Worm (Caenorhabditis elegans) whole organism, L4 larva: ENCODE measurements around the gene F32D1.11.
A peak's percentile ranks its signal among the peaks of the same experiment; 100 is the strongest.

Source experiments
- F10B5.3 ChIP-seq: sonication (generic microtip); optimal IDR thresholded peaks from 2 replicates; lab custom pipeline; 2016; ENCODE audit warnings: mild to moderate bottlenecking, missing genetic modification characterization, missing compliant biosample characterization
- F44E2.7 ChIP-seq: fragments of 200-800 bp; sonication (Bioruptor generic); IDR thresholded peaks from 2 replicates; pipeline ENCODE4 v2.1.2; 2022; ENCODE audit warnings: missing genetic modification characterization, missing compliant biosample characterization
- Y75B8A.6 ChIP-seq: fragments of 200-800 bp; sonication (Bioruptor generic); IDR thresholded peaks from 2 replicates; pipeline ENCODE4 v1.3.6; 2022; ENCODE audit warnings: missing genetic modification reagents, missing genetic modification characterization, missing compliant biosample characterization
- ZK546.5 ChIP-seq, 2 experiments: sonication (generic microtip); optimal IDR thresholded peaks; 2 replicates each; lab custom pipeline; 2017; ENCODE audit warnings: missing biosample characterization in 2 of 2, missing genetic modification characterization in 2 of 2
- aha-1 ChIP-seq: fragments of 150-350 bp; peaks from one replicate; lab custom pipeline; 2014; ENCODE audit warnings: missing biosample characterization, missing genetic modification characterization
- ama-1 ChIP-seq: fragments of 150-350 bp; optimal IDR thresholded peaks from 2 replicates; lab custom pipeline; 2014; ENCODE audit warnings: inconsistent platforms, mixed read lengths
- arid-1 ChIP-seq: fragments of 200-800 bp; sonication (Bioruptor generic); conservative IDR thresholded peaks from 2 replicates; pipeline ENCODE4 v1.3.6; 2022; ENCODE audit warnings: missing genetic modification reagents, missing genetic modification characterization, missing compliant biosample characterization
- attf-4 ChIP-seq: sonication (generic microtip); optimal IDR thresholded peaks from 3 replicates; lab custom pipeline; 2017; ENCODE audit warnings: missing biosample characterization, missing genetic modification characterization
- ceh-28 ChIP-seq: fragments of 150-350 bp; optimal IDR thresholded peaks from 2 replicates; lab custom pipeline; 2014; ENCODE audit warnings: missing biosample characterization, missing genetic modification reagents, missing genetic modification characterization
- ces-1 ChIP-seq: fragments of 150-350 bp; sonication (generic microtip); optimal IDR thresholded peaks from 4 replicates; lab custom pipeline; 2014; ENCODE audit warnings: missing biosample characterization, missing genetic modification reagents, missing genetic modification characterization
- egl-27 ChIP-seq: sonication (generic microtip); optimal IDR thresholded peaks from 3 replicates; lab custom pipeline; 2017; ENCODE audit warnings: missing biosample characterization, missing genetic modification reagents, missing genetic modification characterization
- egl-43 ChIP-seq: fragments of 200-800 bp; sonication (Bioruptor generic); IDR thresholded peaks from 2 replicates; pipeline ENCODE4 v1.3.6; 2022; ENCODE audit warnings: missing genetic modification reagents, missing genetic modification characterization, missing compliant biosample characterization
- fkh-10 ChIP-seq: fragments of 150-350 bp; optimal IDR thresholded peaks from 2 replicates; lab custom pipeline; 2014; ENCODE audit warnings: missing biosample characterization, missing genetic modification reagents, missing genetic modification characterization
- fos-1 ChIP-seq: fragments of 150-350 bp; optimal IDR thresholded peaks from 2 replicates; lab custom pipeline; 2014; ENCODE audit warnings: missing biosample characterization, missing genetic modification characterization
- hif-1 ChIP-seq, 2 experiments: sonication (generic microtip); optimal IDR thresholded peaks; 2 replicates each; lab custom pipeline; 2016 to 2017; ENCODE audit warnings: missing compliant biosample characterization in 2 of 2, missing genetic modification characterization in 2 of 2, missing genetic modification reagents in 2 of 2, missing genotype in 2 of 2, mild to moderate bottlenecking in 1 of 2
- lim-7 ChIP-seq: fragments of 200-800 bp; sonication (Bioruptor generic); IDR thresholded peaks from 2 replicates; pipeline ENCODE4 v1.3.6; 2022; ENCODE audit warnings: missing genetic modification characterization, missing compliant biosample characterization
- lin-1 ChIP-seq: fragments of 200-800 bp; sonication (Bioruptor generic); IDR thresholded peaks from 2 replicates; pipeline ENCODE4 v1.3.6; 2022; ENCODE audit warnings: missing genetic modification reagents, missing genetic modification characterization, missing compliant biosample characterization
- lir-3 ChIP-seq: sonication (generic microtip); optimal IDR thresholded peaks from 2 replicates; lab custom pipeline; 2016; ENCODE audit warnings: mild to moderate bottlenecking, missing genetic modification characterization, missing compliant biosample characterization
- lsy-2 ChIP-seq, 2 experiments: fragments of 150-350 bp in 1 of 2; sonication (generic microtip) in 1 of 2; optimal IDR thresholded peaks; 2 replicates each; lab custom pipeline; 2014 to 2017; ENCODE audit warnings: missing biosample characterization in 2 of 2, missing genetic modification characterization in 2 of 2
- madf-5 ChIP-seq, 2 experiments: fragments of 200-800 bp; sonication (Bioruptor generic); IDR thresholded peaks; 2 replicates each; pipeline ENCODE4 v1.3.6; 2022; ENCODE audit warnings: missing compliant biosample characterization in 2 of 2, missing genetic modification characterization in 2 of 2
- mxl-3 ChIP-seq: fragments of 200-800 bp; sonication (Bioruptor generic); optimal IDR thresholded peaks from 2 replicates; lab custom pipeline; 2018; ENCODE audit warnings: mild to moderate bottlenecking, missing genetic modification characterization, missing compliant biosample characterization
- nhr-11 ChIP-seq: fragments of 150-350 bp; optimal IDR thresholded peaks from 2 replicates; lab custom pipeline; 2014; ENCODE audit warnings: missing biosample characterization, missing genetic modification characterization
- nhr-25 ChIP-seq: sonication (generic microtip); optimal IDR thresholded peaks from 2 replicates; lab custom pipeline; 2017; ENCODE audit warnings: missing genetic modification characterization, mild to moderate bottlenecking, missing compliant biosample characterization, antibody characterized with exemption, moderate library complexity, borderline replicate concordance; ENCODE audit not compliant: insufficient read depth
- nhr-42 ChIP-seq: fragments of 200-800 bp; sonication (Bioruptor generic); IDR thresholded peaks from 2 replicates; pipeline ENCODE4 v1.3.6; 2022; ENCODE audit warnings: missing genetic modification characterization, missing compliant biosample characterization
- php-3 ChIP-seq: fragments of 200-800 bp; sonication (Bioruptor generic); IDR thresholded peaks from 2 replicates; pipeline ENCODE4 v1.3.6; 2022; ENCODE audit warnings: missing genetic modification reagents, missing genetic modification characterization, missing compliant biosample characterization
- set-16 ChIP-seq: fragments of 200-800 bp; sonication (Bioruptor generic); IDR thresholded peaks from 2 replicates; pipeline ENCODE4 v1.3.6; 2022; ENCODE audit warnings: missing genetic modification reagents, missing genetic modification characterization, missing compliant biosample characterization
- unc-130 ChIP-seq: sonication (generic microtip); optimal IDR thresholded peaks from 2 replicates; lab custom pipeline; 2016; ENCODE audit warnings: missing genetic modification reagents, missing genetic modification characterization, missing compliant biosample characterization
- unc-62 ChIP-seq, 3 experiments: fragments of 150-350 bp in 1 of 3; sonication (generic microtip); optimal IDR thresholded peaks in 2 of 3; peaks in 1 of 3; 1 replicate in 1 of 3; 2 replicates in 2 of 3; lab custom pipeline; 2014 to 2017; ENCODE audit warnings: missing biosample characterization in 3 of 3, missing genetic modification characterization in 3 of 3, missing genetic modification reagents in 3 of 3, missing genotype in 1 of 3
- vab-7 ChIP-seq: fragments of 200-800 bp; sonication (Bioruptor generic); IDR thresholded peaks from 2 replicates; pipeline ENCODE4 v1.3.6; 2022; ENCODE audit warnings: missing genetic modification reagents, missing genetic modification characterization, missing compliant biosample characterization
- zag-1 ChIP-seq: fragments of 150-350 bp; optimal IDR thresholded peaks from 2 replicates; lab custom pipeline; 2014; ENCODE audit warnings: missing biosample characterization, missing genetic modification characterization
- zfp-3 ChIP-seq: fragments of 200-800 bp; sonication (Bioruptor generic); conservative IDR thresholded peaks from 2 replicates; pipeline ENCODE4 v1.3.6; 2022; ENCODE audit warnings: missing genetic modification reagents, missing genetic modification characterization, missing compliant biosample characterization
- ztf-7 ChIP-seq: fragments of 150-350 bp; optimal IDR thresholded peaks from 2 replicates; lab custom pipeline; 2014; ENCODE audit warnings: missing biosample characterization, missing genetic modification characterization

Gene F32D1.11

ce11 chrV:4398884-4399283, 32.5 kb upstream of the F32D1.11 start:
- TF ChIP-seq set-16 (GFP tag; lab: Robert Waterston, UW) = peak; percentile 61; the same call in 1 of the 2 replicates
- TF ChIP-seq ZK546.5 (tag; optimal IDR thresholded peaks at IDR 0.05; lab: Kevin White, UChicago) = no peak
- no peak for TF ChIP-seq egl-43 (GFP tag; lab: Robert Waterston, UW)
- no peak for TF ChIP-seq madf-5 (GFP tag; IDR thresholded peaks at IDR 0.05; lab: Robert Waterston, UW)

ce11 chrV:4398127-4398526, 31.8 kb upstream of the F32D1.11 start:
- peak; percentile 93 for TF ChIP-seq aha-1 (tag; lab: Kevin White, UChicago)
- no peak for TF ChIP-seq unc-130 (GFP tag; lab: Kevin White, UChicago)

DNA sequence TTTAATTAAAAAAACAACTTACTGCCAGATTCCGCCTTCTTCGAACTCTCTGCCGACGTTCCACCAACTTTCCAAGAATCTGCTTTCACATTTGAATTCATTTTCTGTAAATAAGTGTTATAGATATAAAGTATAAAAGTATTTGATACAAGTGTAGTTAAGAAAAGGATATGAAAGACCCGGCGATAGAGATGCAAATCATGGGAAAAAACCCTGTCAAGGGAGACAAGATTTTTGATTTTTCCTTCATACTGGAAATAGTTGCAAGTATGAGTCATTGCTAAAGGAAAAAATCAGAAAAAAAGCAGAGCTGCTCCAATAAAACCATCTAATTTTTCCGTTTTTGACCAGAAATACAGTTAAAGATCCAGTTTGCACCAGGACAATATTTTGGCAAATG, 29.9 kb upstream of the F32D1.11 start, which contains the start of gene F13A2.3:
F13A2.3 (minus strand) TSS at position 101 of the 400 bp plus-strand sequence.
- TF ChIP-seq vab-7 (GFP tag; lab: Robert Waterston, UW) (no peak), F44E2.7 (GFP tag; lab: Robert Waterston, UW) (no peak), ZK546.5 (tag; optimal IDR thresholded peaks at IDR 0.05; lab: Kevin White, UChicago) (no peak), fos-1 (tag; lab: Kevin White, UChicago) (no peak), lsy-2 (tag; optimal IDR thresholded peaks at IDR 0.05; lab: Kevin White, UChicago) (no peak), arid-1 (GFP tag; lab: Robert Waterston, UW) (no peak), Y75B8A.6 (GFP tag; lab: Robert Waterston, UW) (no peak), lim-7 (GFP tag; lab: Robert Waterston, UW) (no peak), zfp-3 (GFP tag; lab: Robert Waterston, UW) (no peak), zag-1 (no peak), php-3 (GFP tag; lab: Robert Waterston, UW) (no peak), ces-1 (GFP tag; lab: Kevin White, UChicago) (no peak)
- TF ChIP-seq, all 104 proteins: peak for 0

DNA sequence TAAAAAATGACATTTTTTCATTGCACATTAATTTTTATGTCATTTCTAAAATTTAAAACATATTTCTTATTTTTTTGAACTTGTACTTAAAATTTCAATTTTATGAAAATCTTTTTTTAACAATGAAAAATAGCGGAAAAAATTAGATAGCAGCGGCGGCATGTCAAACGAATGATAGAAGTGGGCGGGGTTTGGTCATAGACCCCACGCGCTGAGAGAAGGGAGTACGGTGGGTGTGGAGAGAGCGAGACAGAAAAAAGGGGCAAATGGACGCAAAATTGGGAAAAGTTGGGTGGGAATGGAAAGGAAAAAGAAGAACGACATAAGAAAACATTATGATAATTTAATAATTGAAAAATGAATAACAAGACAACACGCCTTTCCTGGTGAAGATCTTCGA, 21.6 kb upstream of the F32D1.11 start:
- no peak for TF ChIP-seq lir-3 (tag; lab: Kevin White, UChicago)
- TF ChIP-seq ceh-28 (tag; lab: Kevin White, UChicago) = no peak
- TF ChIP-seq mxl-3 = no peak
- TF ChIP-seq unc-62 (GFP tag; optimal IDR thresholded peaks at IDR 0.05 in 1 of 2; lab: Kevin White, UChicago) = no peak
- TF ChIP-seq unc-62 (tag; optimal IDR thresholded peaks at IDR 0.05; lab: Kevin White, UChicago) = no peak
- no peak for TF ChIP-seq set-16 (GFP tag; lab: Robert Waterston, UW)

DNA sequence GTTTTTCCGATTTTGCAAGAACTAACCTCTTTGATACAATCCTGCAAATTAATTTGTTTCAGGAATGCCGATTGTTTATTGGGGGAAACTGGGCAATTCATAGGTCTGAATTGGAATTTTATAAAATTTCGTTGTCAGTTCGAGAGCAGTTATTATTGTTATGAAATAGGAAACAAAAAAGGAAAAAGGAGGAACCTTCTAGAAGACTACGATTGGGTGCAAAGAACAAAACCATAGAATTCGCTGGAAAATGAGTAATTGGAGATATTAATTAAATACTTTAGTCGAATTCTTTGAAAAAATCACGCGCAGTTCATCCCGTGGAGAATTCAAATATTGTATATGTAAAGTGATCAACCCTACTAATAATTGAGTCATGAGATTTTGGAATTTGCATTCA, 21.1 kb upstream of the F32D1.11 start, which contains the start of gene F13A2.9:
F13A2.9 (minus strand) TSS at position 101 of the 400 bp plus-strand sequence.
- TF ChIP-seq F44E2.7 (GFP tag; lab: Robert Waterston, UW) (no peak), ceh-28 (tag; lab: Kevin White, UChicago) (no peak), nhr-25 (tag; lab: Kevin White, UChicago) (no peak), lsy-2 (tag; optimal IDR thresholded peaks at IDR 0.05; lab: Kevin White, UChicago) (no peak)

- TF ChIP-seq unc-130 (GFP tag; lab: Kevin White, UChicago) = no peak
- no peak for TF ChIP-seq F10B5.3 (tag; lab: Kevin White, UChicago)
- TF ChIP-seq aha-1 (tag; lab: Kevin White, UChicago) = peak; percentile 34
- no peak for TF ChIP-seq nhr-42 (GFP tag; lab: Robert Waterston, UW)
- no peak for TF ChIP-seq egl-27 (tag; lab: Kevin White, UChicago)
- no peak for TF ChIP-seq ztf-7
- TF ChIP-seq unc-62 (GFP tag; optimal IDR thresholded peaks at IDR 0.05 in 1 of 2; lab: Kevin White, UChicago) = no peak
- no peak for TF ChIP-seq unc-62 (tag; optimal IDR thresholded peaks at IDR 0.05; lab: Kevin White, UChicago)
- TF ChIP-seq nhr-25 (tag; lab: Kevin White, UChicago) = no peak
Measured at ce11 chrV:4386173-4386572, 19.8 kb upstream of the F32D1.11 start, which contains the start of gene F13A2.10. Gene F13A2.10 (minus strand): TSS chrV:4386273.

- TF ChIP-seq zfp-3 (GFP tag; lab: Robert Waterston, UW) (no peak), nhr-11 (tag; lab: Kevin White, UChicago) (no peak), fkh-10 (GFP tag; lab: Kevin White, UChicago) (no peak), unc-62 (GFP tag; optimal IDR thresholded peaks at IDR 0.05 in 1 of 2; lab: Kevin White, UChicago) (no peak), unc-62 (tag; optimal IDR thresholded peaks at IDR 0.05; lab: Kevin White, UChicago) (no peak), attf-4 (tag; lab: Kevin White, UChicago) (no peak), ama-1 (lab: Kevin White, UChicago) (no peak), hif-1 (tag; optimal IDR thresholded peaks at IDR 0.05; lab: Kevin White, UChicago) (no peak), lin-1 (GFP tag; lab: Robert Waterston, UW) (no peak)
- TF ChIP-seq, all 104 proteins: peak for 0
Measured at ce11 chrV:4384482-4384881, 18.1 kb upstream of the F32D1.11 start, which contains the start of gene F13A2.2. Gene F13A2.2 (minus strand): TSS chrV:4384582.
